Fruit fly (Drosophila melanogaster) whole organism, adult: ENCODE data around the gene CG33262.

ENCODE experiments used
- CG1620 ChIP-seq: fragments of 200-800 bp; sonication (Bioruptor generic); optimal IDR thresholded peaks from 2 replicates; lab custom pipeline; 2016; ENCODE audit warnings: missing biosample characterization, missing genetic modification characterization
- CG33017 ChIP-seq: fragments of 200-800 bp; sonication (Bioruptor generic); optimal IDR thresholded peaks from 2 replicates; lab custom pipeline; 2018; ENCODE audit warnings: missing biosample characterization, mild to moderate bottlenecking, missing genetic modification characterization, moderate library complexity
- CG5204 ChIP-seq: fragments of 200-800 bp; sonication (Bioruptor generic); optimal IDR thresholded peaks from 2 replicates; lab custom pipeline; 2016; ENCODE audit warnings: missing biosample characterization, missing genetic modification characterization
- CG7101 ChIP-seq: fragments of 200-800 bp; sonication (Bioruptor generic); optimal IDR thresholded peaks from 2 replicates; lab custom pipeline; 2018; ENCODE audit warnings: missing biosample characterization, mild to moderate bottlenecking, missing genetic modification characterization, moderate library complexity
- Clk ChIP-seq: fragments of 200-800 bp; sonication (Bioruptor generic); optimal IDR thresholded peaks from 2 replicates; lab custom pipeline; 2017; ENCODE audit warnings: missing biosample characterization, missing genetic modification characterization
- Crg-1 ChIP-seq: fragments of 200-800 bp; sonication (Bioruptor generic); optimal IDR thresholded peaks from 2 replicates; lab custom pipeline; 2016; ENCODE audit warnings: missing biosample characterization, missing genetic modification characterization
- Hr96 ChIP-seq: fragments of 200-800 bp; sonication (Bioruptor generic); optimal IDR thresholded peaks from 2 replicates; lab custom pipeline; 2016; ENCODE audit warnings: missing biosample characterization, missing genetic modification characterization
- Mnt ChIP-seq: fragments of 200-800 bp; sonication (Bioruptor generic); optimal IDR thresholded peaks from 2 replicates; lab custom pipeline; 2016; ENCODE audit warnings: missing biosample characterization, mild to moderate bottlenecking, missing genetic modification characterization
- cic ChIP-seq: fragments of 200-800 bp; sonication (Bioruptor generic); optimal IDR thresholded peaks from 2 replicates; lab custom pipeline; 2017; ENCODE audit warnings: missing biosample characterization, mild to moderate bottlenecking, missing genetic modification characterization, moderate library complexity
- kay ChIP-seq: fragments of 200-800 bp; sonication (Bioruptor generic); peaks from one replicate; lab custom pipeline; 2016; ENCODE audit warnings: missing biosample characterization, missing genetic modification characterization, borderline replicate concordance
- ovo ChIP-seq: fragments of 200-800 bp; sonication (Bioruptor generic); optimal IDR thresholded peaks from 2 replicates; lab custom pipeline; 2016; ENCODE audit warnings: missing biosample characterization, missing genetic modification characterization
- pad ChIP-seq: fragments of 200-800 bp; sonication (Bioruptor generic); optimal IDR thresholded peaks from 3 replicates; lab custom pipeline; 2017; ENCODE audit warnings: missing biosample characterization, missing genetic modification characterization, mild to moderate bottlenecking, moderate library complexity, missing genetic modification reagents
- tj ChIP-seq: fragments of 200-800 bp; sonication (Bioruptor generic); optimal IDR thresholded peaks from 3 replicates; lab custom pipeline; 2017; ENCODE audit warnings: missing biosample characterization, mild to moderate bottlenecking, missing genetic modification characterization, moderate library complexity

DNA sequence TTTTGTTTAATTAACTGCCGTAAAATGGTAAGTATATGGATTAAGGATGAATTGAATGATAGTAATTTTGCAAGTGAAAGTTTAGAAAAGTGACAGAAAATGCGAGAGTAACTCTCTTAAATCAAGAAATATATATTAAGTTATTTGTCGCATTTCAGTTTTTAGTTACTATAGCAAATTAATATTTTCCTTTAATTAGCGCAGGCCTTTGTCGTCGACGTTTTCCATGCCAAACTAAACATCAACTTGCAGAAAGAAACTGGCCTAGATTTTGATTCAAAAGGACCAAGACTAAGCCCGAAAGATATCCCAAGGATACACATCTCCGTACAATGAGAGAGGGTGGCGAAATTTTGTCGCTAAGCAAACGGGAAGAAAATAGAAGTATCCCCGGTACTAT, 48.9 kb upstream of the CG33262 start, which contains the start of gene CG17300:
- TF ChIP-seq Crg-1 (GFP tag; lab: Kevin White, UChicago) (no peak), cic (no peak), Mnt (no peak), kay (GFP tag; lab: Kevin White, UChicago) (no peak), ovo (GFP tag; lab: Kevin White, UChicago) (no peak), CG33017 (tag; lab: Kevin White, UChicago) (no peak), pad (GFP tag; lab: Kevin White, UChicago) (no peak), Clk (GFP tag; lab: Kevin White, UChicago) (no peak), tj (no peak), CG7101 (tag; lab: Kevin White, UChicago) (no peak), CG1620 (no peak), CG5204 (GFP tag; lab: Kevin White, UChicago) (no peak), Hr96 (GFP tag; lab: Kevin White, UChicago) (no peak)
